Worm (Caenorhabditis elegans) whole organism, L4/young adult: ENCODE results near the gene btb-5.

Experiments
- W03F9.2 ChIP-seq: fragments of 150-350 bp; optimal IDR thresholded peaks from 2 replicates; lab custom pipeline; 2014; ENCODE audit warnings: missing biosample characterization, missing genetic modification characterization
- dao-5 ChIP-seq: sonication (generic microtip); optimal IDR thresholded peaks from 2 replicates; lab custom pipeline; 2016; ENCODE audit warnings: missing genotype, missing genetic modification characterization, moderate library complexity, missing compliant biosample characterization

ce11 chrIII:96196-96595 lies 35.3 kb upstream of the btb-5 start:
- TF ChIP-seq dao-5 (no peak), W03F9.2 (tag; lab: Kevin White, UChicago) (no peak)
